Fruit fly (Drosophila melanogaster) whole organism, embryonic: Measurements from ENCODE around the gene Root.

Source experiments
- B-H2 ChIP-seq: fragments of 200-800 bp; sonication (Bioruptor generic); optimal IDR thresholded peaks from 2 replicates; lab custom pipeline; 2018; ENCODE audit warnings: missing biosample characterization, mild to moderate bottlenecking, missing genetic modification characterization
- CG10543 ChIP-seq: fragments of 200-800 bp; sonication (Bioruptor generic); optimal IDR thresholded peaks from 3 replicates; lab custom pipeline; 2017; ENCODE audit warnings: missing biosample characterization, mild to moderate bottlenecking, missing genetic modification characterization, moderate library complexity
- CG10959 ChIP-seq: fragments of 200-800 bp; sonication (Bioruptor generic); IDR thresholded peaks from 2 replicates; pipeline ENCODE4 v1.3.6; 2022; ENCODE audit warnings: missing biosample characterization, missing genetic modification characterization
- CG1792 ChIP-seq: fragments of 200-800 bp; sonication (Bioruptor generic); optimal IDR thresholded peaks from 2 replicates; lab custom pipeline; 2016; ENCODE audit warnings: missing biosample characterization, missing genetic modification characterization
- CG3065 ChIP-seq: fragments of 200-800 bp; sonication (Bioruptor generic); optimal IDR thresholded peaks from 2 replicates; lab custom pipeline; 2016; ENCODE audit warnings: missing biosample characterization, missing genetic modification characterization
- CG31441 ChIP-seq: fragments of 200-800 bp; sonication (Bioruptor generic); IDR thresholded peaks from 2 replicates; pipeline ENCODE4 v1.3.6; 2022; ENCODE audit warnings: missing biosample characterization, missing genetic modification characterization
- CG33213 ChIP-seq: fragments of 200-800 bp; sonication (Bioruptor generic); optimal IDR thresholded peaks from 3 replicates; lab custom pipeline; 2016; ENCODE audit warnings: missing biosample characterization, missing genetic modification characterization
- CG34224 ChIP-seq: fragments of 200-800 bp; sonication (Bioruptor generic); IDR thresholded peaks from 3 replicates; pipeline ENCODE4 v1.3.6; 2022; ENCODE audit warnings: missing biosample characterization, missing genetic modification characterization; ENCODE audit not compliant: partially characterized antibody
- CG34376 ChIP-seq: fragments of 200-800 bp; sonication (Bioruptor generic); optimal IDR thresholded peaks from 2 replicates; lab custom pipeline; 2018; ENCODE audit warnings: missing biosample characterization, mild to moderate bottlenecking, missing genetic modification characterization
- CG3847 ChIP-seq: fragments of 200-800 bp; sonication (Bioruptor generic); IDR thresholded peaks from 2 replicates; pipeline ENCODE4 v1.3.6; 2022; ENCODE audit warnings: missing biosample characterization, missing genetic modification characterization
- CG4360 ChIP-seq: fragments of 200-800 bp; sonication (Bioruptor generic); IDR thresholded peaks from 2 replicates; pipeline ENCODE4 v1.3.6; 2022; ENCODE audit warnings: missing biosample characterization, missing genetic modification characterization
- CG4617 ChIP-seq: fragments of 200-800 bp; sonication (Bioruptor generic); optimal IDR thresholded peaks from 3 replicates; lab custom pipeline; 2016; ENCODE audit warnings: missing biosample characterization, missing genetic modification characterization, borderline replicate concordance
- CG4820 ChIP-seq: fragments of 200-800 bp; sonication (Bioruptor generic); optimal IDR thresholded peaks from 3 replicates; lab custom pipeline; 2016; ENCODE audit warnings: missing biosample characterization, missing genetic modification characterization
- CG5245 ChIP-seq: fragments of 200-800 bp; sonication (Bioruptor generic); optimal IDR thresholded peaks from 3 replicates; lab custom pipeline; 2016; ENCODE audit warnings: missing biosample characterization, missing genetic modification characterization
- CG6175 ChIP-seq: fragments of 200-800 bp; sonication (Bioruptor generic); IDR thresholded peaks from 3 replicates; pipeline ENCODE4 v1.3.6; 2022; ENCODE audit warnings: missing biosample characterization, missing genetic modification characterization
- CG6654 ChIP-seq: fragments of 200-800 bp; sonication (Bioruptor generic); optimal IDR thresholded peaks from 2 replicates; lab custom pipeline; 2017; ENCODE audit warnings: missing biosample characterization, mild to moderate bottlenecking, missing genetic modification characterization
- CG6683 ChIP-seq: fragments of 200-800 bp; sonication (Bioruptor generic); optimal IDR thresholded peaks from 2 replicates; lab custom pipeline; 2017; ENCODE audit warnings: missing biosample characterization, mild to moderate bottlenecking, missing genetic modification characterization, missing genetic modification reagents
- CG6813 ChIP-seq: fragments of 200-800 bp; sonication (Bioruptor generic); optimal IDR thresholded peaks from 2 replicates; lab custom pipeline; 2017; ENCODE audit warnings: missing biosample characterization, missing genetic modification characterization, mild to moderate bottlenecking, moderate library complexity, missing genetic modification reagents
- CG7372 ChIP-seq: fragments of 200-800 bp; sonication (Bioruptor generic); IDR thresholded peaks from 2 replicates; pipeline ENCODE4 v1.3.6; 2022; ENCODE audit warnings: missing biosample characterization, missing genetic modification characterization
- CG7745 ChIP-seq: fragments of 200-800 bp; sonication (Bioruptor generic); optimal IDR thresholded peaks from 2 replicates; lab custom pipeline; 2018; ENCODE audit warnings: missing biosample characterization, mild to moderate bottlenecking, missing genetic modification characterization, moderate library complexity
- CG8290 ChIP-seq, 3 experiments: fragments of 200-800 bp; sonication (Bioruptor generic); optimal IDR thresholded peaks; 2 replicates each; lab custom pipeline; 2016 to 2019; ENCODE audit warnings: missing biosample characterization in 3 of 3, missing genetic modification characterization in 3 of 3, mild to moderate bottlenecking in 2 of 3, moderate library complexity in 1 of 3
- CkIIα-i1 ChIP-seq: fragments of 200-800 bp; sonication (Bioruptor generic); IDR thresholded peaks from 2 replicates; pipeline ENCODE4 v1.3.6; 2022; ENCODE audit warnings: missing biosample characterization, missing genetic modification characterization
- CoRest ChIP-seq: fragments of 200-800 bp; sonication (Bioruptor generic); optimal IDR thresholded peaks from 3 replicates; lab custom pipeline; 2018; ENCODE audit warnings: missing biosample characterization, mild to moderate bottlenecking, missing genetic modification characterization, moderate library complexity
- Dp ChIP-seq: fragments of 200-800 bp; sonication (Bioruptor generic); optimal IDR thresholded peaks from 2 replicates; lab custom pipeline; 2018; ENCODE audit warnings: missing biosample characterization, mild to moderate bottlenecking, missing genetic modification characterization, moderate library complexity
- Eip74EF ChIP-seq, 2 experiments: fragments of 200-800 bp in 1 of 2; fragments of >200 bp in 1 of 2; sonication (Bioruptor generic) in 1 of 2; optimal IDR thresholded peaks; 2 replicates each; lab custom pipeline; 2017 to 2019; ENCODE audit warnings: missing biosample characterization in 2 of 2, missing genetic modification characterization in 2 of 2, mild to moderate bottlenecking in 1 of 2, moderate library complexity in 1 of 2
- Hr39 ChIP-seq: fragments of >200 bp; optimal IDR thresholded peaks from 2 replicates; lab custom pipeline; 2017
- Nf-YB ChIP-seq: fragments of 200-800 bp; sonication (Bioruptor generic); optimal IDR thresholded peaks from 3 replicates; lab custom pipeline; 2019; ENCODE audit warnings: missing biosample characterization, mild to moderate bottlenecking, missing genetic modification characterization, moderate library complexity
- Nf-YC ChIP-seq: fragments of 200-800 bp; optimal IDR thresholded peaks from 3 replicates; lab custom pipeline; 2019; ENCODE audit warnings: missing biosample characterization, mild to moderate bottlenecking, missing genetic modification characterization, moderate library complexity
- Side ChIP-seq: fragments of 200-800 bp; sonication (Bioruptor generic); optimal IDR thresholded peaks from 2 replicates; lab custom pipeline; 2016; ENCODE audit warnings: missing biosample characterization, missing genetic modification characterization
- Taf1 ChIP-seq: fragments of 200-800 bp; sonication (Bioruptor generic); IDR thresholded peaks from 2 replicates; pipeline ENCODE4 v1.3.6; 2022; ENCODE audit warnings: missing biosample characterization, missing genetic modification characterization
- abd-A ChIP-seq: fragments of 200-800 bp; sonication (Bioruptor generic); optimal IDR thresholded peaks from 3 replicates; lab custom pipeline; 2019; ENCODE audit warnings: missing biosample characterization, mild to moderate bottlenecking, missing genetic modification characterization, moderate library complexity
- caup ChIP-seq: fragments of 200-800 bp; sonication (Bioruptor generic); optimal IDR thresholded peaks from 3 replicates; lab custom pipeline; 2017; ENCODE audit warnings: missing biosample characterization, mild to moderate bottlenecking, missing genetic modification characterization, moderate library complexity; ENCODE audit not compliant: severe bottlenecking
- chinmo ChIP-seq: fragments of 200-800 bp; sonication (Bioruptor generic); IDR thresholded peaks from 4 replicates; pipeline ENCODE4 v1.3.6; 2022; ENCODE audit warnings: missing biosample characterization, missing genetic modification characterization; ENCODE audit not compliant: partially characterized antibody
- cwo ChIP-seq: fragments of 200-800 bp; sonication (Bioruptor generic); optimal IDR thresholded peaks from 3 replicates; lab custom pipeline; 2017; ENCODE audit warnings: missing biosample characterization, missing genetic modification characterization, mild to moderate bottlenecking, moderate library complexity, missing genetic modification reagents
- dati ChIP-seq: fragments of 200-800 bp; sonication (Bioruptor generic); IDR thresholded peaks from 2 replicates; pipeline ENCODE4 v1.3.6; 2022; ENCODE audit warnings: missing biosample characterization, missing genetic modification characterization
- dpn ChIP-seq, 2 experiments: fragments of 200-800 bp; sonication (Bioruptor generic); optimal IDR thresholded peaks; 3 replicates each; lab custom pipeline; 2016; ENCODE audit warnings: missing biosample characterization in 2 of 2, missing genetic modification characterization in 2 of 2
- ftz-f1 ChIP-seq: fragments of 200-800 bp; sonication (Bioruptor generic); optimal IDR thresholded peaks from 2 replicates; lab custom pipeline; 2016; ENCODE audit warnings: missing biosample characterization, missing genetic modification characterization
- hb ChIP-seq: fragments of 200-800 bp; sonication (Bioruptor generic); IDR thresholded peaks from 3 replicates; pipeline ENCODE4 v1.3.6; 2022; ENCODE audit warnings: missing biosample characterization, missing genetic modification characterization; ENCODE audit not compliant: partially characterized antibody
- knrl ChIP-seq: fragments of 200-800 bp; sonication (Bioruptor generic); IDR thresholded peaks from 3 replicates; pipeline ENCODE4 v1.3.6; 2022; ENCODE audit warnings: missing biosample characterization, missing genetic modification characterization; ENCODE audit not compliant: partially characterized antibody
- lola ChIP-seq, 3 experiments: fragments of >200 bp in 2 of 3; fragments of 200-800 bp in 1 of 3; sonication (Bioruptor generic) in 1 of 3; optimal IDR thresholded peaks; 2 replicates each; lab custom pipeline; 2017 to 2019; ENCODE audit warnings: missing biosample characterization in 3 of 3, missing genetic modification characterization in 3 of 3, mild to moderate bottlenecking in 1 of 3, moderate library complexity in 1 of 3
- mam ChIP-seq: fragments of 200-800 bp; sonication (Bioruptor generic); optimal IDR thresholded peaks from 3 replicates; lab custom pipeline; 2016; ENCODE audit warnings: missing biosample characterization, missing genetic modification characterization
- mld ChIP-seq: fragments of 200-800 bp; sonication (Bioruptor generic); IDR thresholded peaks from 3 replicates; pipeline ENCODE4 v1.3.6; 2022; ENCODE audit warnings: missing biosample characterization, missing genetic modification characterization; ENCODE audit not compliant: partially characterized antibody
- nerfin-2 ChIP-seq: fragments of 200-800 bp; sonication (Bioruptor generic); IDR thresholded peaks from 2 replicates; pipeline ENCODE4 v1.3.6; 2022; ENCODE audit warnings: missing biosample characterization, missing genetic modification characterization; ENCODE audit not compliant: partially characterized antibody
- pzg ChIP-seq: fragments of 200-800 bp; sonication (Bioruptor generic); optimal IDR thresholded peaks from 3 replicates; lab custom pipeline; 2018; ENCODE audit warnings: missing biosample characterization, mild to moderate bottlenecking, missing genetic modification characterization, moderate library complexity
- sima ChIP-seq: fragments of 200-800 bp; sonication (Bioruptor generic); optimal IDR thresholded peaks from 2 replicates; lab custom pipeline; 2016; ENCODE audit warnings: missing biosample characterization, missing genetic modification characterization
- sqz ChIP-seq: fragments of 200-800 bp; sonication (Bioruptor generic); optimal IDR thresholded peaks from 3 replicates; lab custom pipeline; 2018; ENCODE audit warnings: missing biosample characterization, mild to moderate bottlenecking, missing genetic modification characterization
- tll ChIP-seq, 2 experiments: fragments of 200-800 bp in 1 of 2; fragments of >200 bp in 1 of 2; sonication (Bioruptor generic) in 1 of 2; optimal IDR thresholded peaks; 2 replicates each; lab custom pipeline; 2017 to 2019; ENCODE audit warnings: missing biosample characterization in 2 of 2, missing genetic modification characterization in 2 of 2, mild to moderate bottlenecking in 1 of 2, moderate library complexity in 1 of 2
- usp ChIP-seq: fragments of >200 bp; optimal IDR thresholded peaks from 2 replicates; lab custom pipeline; 2017; ENCODE audit warnings: missing biosample characterization, missing genetic modification characterization
- vvl ChIP-seq: fragments of 200-800 bp; sonication (Bioruptor generic); IDR thresholded peaks from 2 replicates; pipeline ENCODE4 v1.3.6; 2022; ENCODE audit warnings: missing biosample characterization, missing genetic modification characterization

Gene Root

DNA sequence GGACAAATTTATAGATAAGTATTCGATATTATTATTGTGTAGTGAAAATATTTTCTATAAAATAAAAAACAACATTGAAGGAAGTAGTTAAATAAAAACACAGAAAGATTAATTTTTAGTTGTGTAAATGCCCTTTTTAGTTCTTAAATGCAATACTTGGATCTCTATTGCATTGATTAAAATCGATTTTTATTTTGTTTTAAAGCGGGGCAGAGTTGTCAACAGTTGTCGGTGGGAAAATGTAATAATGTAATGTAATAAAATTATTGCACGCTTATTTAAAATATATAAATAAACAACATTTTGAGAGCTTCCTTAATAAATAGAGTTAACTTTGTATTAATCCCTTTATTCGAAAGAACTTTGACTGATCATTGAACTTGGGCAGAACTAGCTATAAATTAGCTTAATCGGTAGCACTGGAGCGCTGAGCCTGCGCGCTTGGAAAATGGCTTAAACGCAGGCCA lies 50.5 kb downstream of the Root start, which contains the start of gene Apc2 (continued):
- TF ChIP-seq ftz-f1 (GFP tag; lab: Kevin White, UChicago) (no peak), CG10543 (GFP tag; lab: Kevin White, UChicago) (peak; percentile 30), caup (GFP tag; lab: Kevin White, UChicago) (peak; percentile 43), Taf1 (0 out of 2 replicates have a peak, but pooled peaks have one; percentile 43), Dp (GFP tag; lab: Kevin White, UChicago) (peak; percentile 17), CoRest (tag; lab: Kevin White, UChicago) (peak; percentile 80), dpn (GFP tag; optimal IDR thresholded peaks at IDR 0.05; lab: Kevin White, UChicago) (peak; percentile 34 to 61), CG1792 (GFP tag; lab: Kevin White, UChicago) (no peak), abd-A (tag; lab: Kevin White, UChicago) (no peak), hb (GFP tag; lab: Robert Waterston, UW) (no peak), pzg (GFP tag; lab: Kevin White, UChicago) (peak; percentile 21), CG6175 (GFP tag; lab: Robert Waterston, UW) (no peak), Side (no peak), Nf-YC (tag; lab: Kevin White, UChicago) (peak; percentile 62), nerfin-2 (GFP tag; lab: Robert Waterston, UW) (no peak), CG3065 (GFP tag; lab: Kevin White, UChicago) (no peak), CG5245 (GFP tag; lab: Kevin White, UChicago) (peak; percentile 42), CG4617 (GFP tag; lab: Kevin White, UChicago) (no peak), CG6654 (GFP tag; lab: Kevin White, UChicago) (no peak), mam (GFP tag; lab: Kevin White, UChicago) (peak; percentile 41), sima (GFP tag; lab: Kevin White, UChicago) (no peak), dati (GFP tag; lab: Robert Waterston, UW) (no peak), tll (GFP tag; optimal IDR thresholded peaks at IDR 0.05; lab: Kevin White, UChicago) (no peak), CG3847 (GFP tag; lab: Robert Waterston, UW) (no peak), Nf-YB (GFP tag; lab: Kevin White, UChicago) (peak; percentile 35), CG4360 (GFP tag; lab: Robert Waterston, UW) (no peak), B-H2 (GFP tag; lab: Kevin White, UChicago) (peak; percentile 4), CG8290 (GFP tag; optimal IDR thresholded peaks at IDR 0.05; lab: Kevin White, UChicago) (peak; percentile 85), CG8290 (tag; optimal IDR thresholded peaks at IDR 0.05; lab: Kevin White, UChicago) (peak in 1 of 2 experiments; percentile 78), CG33213 (no peak), Hr39 (lab: Kevin White, UChicago) (no peak), CG34376 (GFP tag; lab: Kevin White, UChicago) (peak; percentile 9), CG7745 (tag; lab: Kevin White, UChicago) (no peak), CG7372 (no peak), lola (GFP tag; optimal IDR thresholded peaks at IDR 0.05; lab: Kevin White, UChicago) (peak in 1 of 3 experiments; percentile 68), cwo (GFP tag; lab: Kevin White, UChicago) (no peak), CG4820 (GFP tag; lab: Kevin White, UChicago) (peak; percentile 6), CG34224 (GFP tag; lab: Robert Waterston, UW) (peak; percentile 69; the same call in 2 of the 3 replicates), CG31441 (GFP tag; lab: Robert Waterston, UW) (peak; percentile 70), vvl (peak; percentile 63), CG6813 (GFP tag; lab: Kevin White, UChicago) (no peak), mld (GFP tag; lab: Robert Waterston, UW) (no peak), chinmo (no peak), knrl (peak; percentile 46; the same call in 1 of the 3 replicates), usp (GFP tag; lab: Kevin White, UChicago) (no peak), CG6683 (GFP tag; lab: Kevin White, UChicago) (no peak), sqz (GFP tag; lab: Kevin White, UChicago) (no peak), CkIIα-i1 (GFP tag; lab: Robert Waterston, UW) (no peak), CG10959 (GFP tag; lab: Robert Waterston, UW) (no peak), Eip74EF (GFP tag; optimal IDR thresholded peaks at IDR 0.05; lab: Kevin White, UChicago) (peak in 1 of 2 experiments; percentile 29)
